Fruit fly (Drosophila melanogaster) whole organism, prepupa: ENCODE measurements around the gene CG1024.

Experiments used
- Blimp-1 ChIP-seq: fragments of 200-800 bp; sonication (Bioruptor generic); optimal IDR thresholded peaks from 3 replicates; lab custom pipeline; 2017; ENCODE audit warnings: missing biosample characterization, missing genetic modification characterization, mild to moderate bottlenecking, moderate library complexity, missing genetic modification reagents
- CG10631 ChIP-seq: fragments of 200-800 bp; sonication (Bioruptor generic); optimal IDR thresholded peaks from 2 replicates; lab custom pipeline; 2016; ENCODE audit warnings: missing biosample characterization, missing genetic modification characterization
- CG10669 ChIP-seq: fragments of 200-800 bp; sonication (Bioruptor generic); optimal IDR thresholded peaks from 3 replicates; lab custom pipeline; 2018; ENCODE audit warnings: missing biosample characterization, mild to moderate bottlenecking, missing genetic modification characterization, moderate library complexity
- CG11294 ChIP-seq: fragments of 200-800 bp; sonication (Bioruptor generic); IDR thresholded peaks from 2 replicates; pipeline ENCODE4 v1.3.6; 2022; ENCODE audit warnings: missing biosample characterization, missing genetic modification characterization
- CG11902 ChIP-seq: fragments of 200-800 bp; sonication (Bioruptor generic); optimal IDR thresholded peaks from 3 replicates; lab custom pipeline; 2016; ENCODE audit warnings: missing biosample characterization, missing genetic modification characterization
- CG15336 ChIP-seq: fragments of 200-800 bp; sonication (Bioruptor generic); IDR thresholded peaks from 2 replicates; pipeline ENCODE4 v1.3.6; 2022; ENCODE audit warnings: missing biosample characterization, missing genetic modification characterization
- CG1621 ChIP-seq: fragments of 200-800 bp; sonication (Bioruptor generic); optimal IDR thresholded peaks from 3 replicates; lab custom pipeline; 2018; ENCODE audit warnings: missing biosample characterization, mild to moderate bottlenecking, missing genetic modification characterization
- CG16779 ChIP-seq: fragments of 200-800 bp; sonication (Bioruptor generic); optimal IDR thresholded peaks from 3 replicates; lab custom pipeline; 2017; ENCODE audit warnings: missing biosample characterization, mild to moderate bottlenecking, missing genetic modification characterization
- CG3032 ChIP-seq: fragments of 200-800 bp; optimal IDR thresholded peaks from 2 replicates; lab custom pipeline; 2019; ENCODE audit warnings: missing biosample characterization, mild to moderate bottlenecking, missing genetic modification characterization, moderate library complexity
- CG31627 ChIP-seq: fragments of 200-800 bp; sonication (Bioruptor generic); optimal IDR thresholded peaks from 3 replicates; lab custom pipeline; 2016; ENCODE audit warnings: missing biosample characterization, missing genetic modification characterization
- CG32006 ChIP-seq: fragments of 200-800 bp; sonication (Bioruptor generic); optimal IDR thresholded peaks from 3 replicates; lab custom pipeline; 2017; ENCODE audit warnings: missing biosample characterization, mild to moderate bottlenecking, missing genetic modification characterization
- CG34406 ChIP-seq: fragments of 200-800 bp; sonication (Bioruptor generic); optimal IDR thresholded peaks from 3 replicates; lab custom pipeline; 2016; ENCODE audit warnings: missing biosample characterization, missing genetic modification characterization
- CG3919 ChIP-seq: fragments of 200-800 bp; sonication (Bioruptor generic); optimal IDR thresholded peaks from 3 replicates; lab custom pipeline; 2016; ENCODE audit warnings: missing biosample characterization, missing genetic modification characterization
- CG6163 ChIP-seq: fragments of 200-800 bp; sonication (Bioruptor generic); IDR thresholded peaks from 3 replicates; pipeline ENCODE4 v1.3.6; 2022; ENCODE audit warnings: missing biosample characterization, missing genetic modification characterization
- CG6276 ChIP-seq: fragments of 200-800 bp; sonication (Bioruptor generic); optimal IDR thresholded peaks from 2 replicates; lab custom pipeline; 2017; ENCODE audit warnings: missing biosample characterization, mild to moderate bottlenecking, missing genetic modification characterization
- CG6792 ChIP-seq: fragments of 200-800 bp; sonication (Bioruptor generic); optimal IDR thresholded peaks from 3 replicates; lab custom pipeline; 2016; ENCODE audit warnings: missing biosample characterization, missing genetic modification characterization
- CG8119 ChIP-seq: fragments of 200-800 bp; sonication (Bioruptor generic); IDR thresholded peaks from 3 replicates; pipeline ENCODE4 v1.3.6; 2022; ENCODE audit warnings: missing biosample characterization, missing genetic modification characterization
- CG9139 ChIP-seq: fragments of 200-800 bp; sonication (Bioruptor generic); optimal IDR thresholded peaks from 3 replicates; lab custom pipeline; 2017; ENCODE audit warnings: missing biosample characterization, mild to moderate bottlenecking, missing genetic modification characterization
- Eip75B ChIP-seq: fragments of 200-800 bp; sonication (Bioruptor generic); optimal IDR thresholded peaks from 3 replicates; lab custom pipeline; 2016; ENCODE audit warnings: missing biosample characterization, missing genetic modification characterization
- Eip78C ChIP-seq: fragments of 200-800 bp; sonication (Bioruptor generic); peaks from one replicate; lab custom pipeline; 2016; ENCODE audit warnings: missing biosample characterization, missing genetic modification characterization
- Eip93F ChIP-seq: fragments of 200-800 bp; sonication (Bioruptor generic); optimal IDR thresholded peaks from 2 replicates; lab custom pipeline; 2016; ENCODE audit warnings: missing biosample characterization, mild to moderate bottlenecking, missing genetic modification characterization
- Ets21C ChIP-seq: fragments of 200-800 bp; sonication (Bioruptor generic); optimal IDR thresholded peaks from 3 replicates; lab custom pipeline; 2016; ENCODE audit warnings: missing biosample characterization, missing genetic modification characterization
- Ets96B ChIP-seq: fragments of 200-800 bp; optimal IDR thresholded peaks from 2 replicates; lab custom pipeline; 2019; ENCODE audit warnings: missing biosample characterization, mild to moderate bottlenecking, missing genetic modification characterization, moderate library complexity
- Hr38 ChIP-seq: sonication (Bioruptor generic); optimal IDR thresholded peaks from 2 replicates; lab custom pipeline; 2016; ENCODE audit warnings: missing biosample characterization, missing genetic modification characterization
- Lpt ChIP-seq: fragments of 200-800 bp; sonication (Bioruptor generic); optimal IDR thresholded peaks from 3 replicates; lab custom pipeline; 2016; ENCODE audit warnings: missing biosample characterization, missing genetic modification characterization
- Met ChIP-seq: fragments of 200-800 bp; sonication (Bioruptor generic); optimal IDR thresholded peaks from 3 replicates; lab custom pipeline; 2016; ENCODE audit warnings: missing biosample characterization, missing genetic modification characterization
- OdsH ChIP-seq: fragments of 200-800 bp; sonication (Bioruptor generic); optimal IDR thresholded peaks from 3 replicates; lab custom pipeline; 2016; ENCODE audit warnings: missing biosample characterization, missing genetic modification characterization
- Sox14 ChIP-seq: fragments of 200-800 bp; sonication (Bioruptor generic); optimal IDR thresholded peaks from 3 replicates; lab custom pipeline; 2016; ENCODE audit warnings: missing biosample characterization, missing genetic modification characterization
- achi ChIP-seq: fragments of 200-800 bp; sonication (Bioruptor generic); optimal IDR thresholded peaks from 3 replicates; lab custom pipeline; 2016; ENCODE audit warnings: missing biosample characterization, missing genetic modification characterization
- acj6 ChIP-seq: fragments of 200-800 bp; sonication (Bioruptor generic); optimal IDR thresholded peaks from 3 replicates; lab custom pipeline; 2016; ENCODE audit warnings: missing biosample characterization, missing genetic modification characterization
- cyc ChIP-seq: fragments of 200-800 bp; sonication (Bioruptor generic); optimal IDR thresholded peaks from 3 replicates; lab custom pipeline; 2016; ENCODE audit warnings: missing biosample characterization, missing genetic modification characterization
- dac ChIP-seq: fragments of 200-800 bp; sonication (Bioruptor generic); optimal IDR thresholded peaks from 2 replicates; lab custom pipeline; 2017; ENCODE audit warnings: missing biosample characterization, mild to moderate bottlenecking, missing genetic modification characterization
- dsx ChIP-seq: fragments of 200-800 bp; optimal IDR thresholded peaks from 3 replicates; lab custom pipeline; 2019; ENCODE audit warnings: missing biosample characterization, mild to moderate bottlenecking, missing genetic modification characterization, moderate library complexity; ENCODE audit not compliant: poor library complexity, severe bottlenecking
- eg ChIP-seq: fragments of 200-800 bp; sonication (Bioruptor generic); IDR thresholded peaks from 3 replicates; pipeline ENCODE4 v1.3.6; 2022; ENCODE audit warnings: missing biosample characterization, missing genetic modification characterization
- esn ChIP-seq: fragments of 200-800 bp; sonication (Bioruptor generic); optimal IDR thresholded peaks from 2 replicates; lab custom pipeline; 2016; ENCODE audit warnings: missing biosample characterization, mild to moderate bottlenecking, missing genetic modification characterization, moderate library complexity
- fd59A ChIP-seq: fragments of 200-800 bp; sonication (Bioruptor generic); optimal IDR thresholded peaks from 2 replicates; lab custom pipeline; 2017; ENCODE audit warnings: missing biosample characterization, mild to moderate bottlenecking, missing genetic modification characterization, missing genetic modification reagents
- fkh ChIP-seq: fragments of 200-800 bp; sonication (Bioruptor generic); optimal IDR thresholded peaks from 3 replicates; lab custom pipeline; 2017; ENCODE audit warnings: missing biosample characterization, mild to moderate bottlenecking, missing genetic modification characterization, moderate library complexity
- pdm3 ChIP-seq: fragments of 200-800 bp; sonication (Bioruptor generic); optimal IDR thresholded peaks from 3 replicates; lab custom pipeline; 2016; ENCODE audit warnings: missing biosample characterization, missing genetic modification characterization
- salr ChIP-seq, 2 experiments: fragments of 200-800 bp; sonication (Bioruptor generic); optimal IDR thresholded peaks; 3 replicates each; lab custom pipeline; 2016 to 2018; ENCODE audit warnings: missing biosample characterization in 2 of 2, missing genetic modification characterization in 2 of 2, mild to moderate bottlenecking in 1 of 2
- svp ChIP-seq: fragments of 200-800 bp; sonication (Bioruptor generic); peaks from one replicate; lab custom pipeline; 2016; ENCODE audit warnings: missing biosample characterization, missing genetic modification characterization
- topi ChIP-seq: fragments of 200-800 bp; sonication (Bioruptor generic); optimal IDR thresholded peaks from 3 replicates; lab custom pipeline; 2016; ENCODE audit warnings: missing biosample characterization, missing genetic modification characterization
- vri ChIP-seq: fragments of 200-800 bp; sonication (Bioruptor generic); optimal IDR thresholded peaks from 3 replicates; lab custom pipeline; 2016; ENCODE audit warnings: missing biosample characterization, mild to moderate bottlenecking, missing genetic modification characterization

The CG1024 gene

DNA sequence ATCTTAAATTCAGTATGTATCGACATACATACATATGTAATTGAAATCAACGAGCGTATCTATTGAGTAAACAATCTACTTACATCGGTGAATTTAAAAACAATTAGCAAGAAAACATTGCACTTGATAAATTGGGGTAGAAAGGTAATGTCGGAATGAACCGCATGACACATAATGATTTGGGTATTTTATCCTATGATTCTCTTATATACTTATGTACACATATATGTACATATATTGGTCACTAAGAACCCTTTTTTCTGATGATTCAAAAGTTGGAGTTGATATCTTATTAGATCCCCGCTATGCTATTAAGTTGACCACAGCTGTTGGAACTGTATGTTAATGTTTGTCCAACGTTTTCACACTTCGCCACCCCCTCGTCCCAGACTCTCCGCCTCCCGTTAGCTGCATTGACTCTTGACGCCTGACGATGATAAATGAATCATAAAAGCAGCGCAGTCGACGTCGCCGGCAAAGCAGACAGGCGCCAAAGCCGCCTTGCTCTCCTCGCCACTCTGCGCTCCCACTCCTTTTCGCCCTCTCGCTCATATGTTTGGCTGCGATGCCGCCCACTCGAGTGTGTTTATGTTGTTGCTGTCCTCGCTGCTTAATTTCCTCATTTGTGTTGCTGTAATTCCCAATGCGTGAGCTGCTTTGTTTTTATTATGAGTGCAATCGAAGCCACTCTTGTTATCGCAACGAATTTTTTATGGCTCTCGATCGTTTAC is 27.1 kb downstream of the CG1024 start (continued):
- TF ChIP-seq svp (GFP tag; lab: Kevin White, UChicago) (no peak), CG16779 (tag; lab: Kevin White, UChicago) (no peak), topi (peak; percentile 48), Met (GFP tag; lab: Kevin White, UChicago) (peak; percentile 10), fkh (GFP tag; lab: Kevin White, UChicago) (peak; percentile 69), eg (GFP tag; lab: Robert Waterston, UW) (peak; percentile 53; the same call in 1 of the 3 replicates), Eip78C (GFP tag; lab: Kevin White, UChicago) (peak; percentile 88), dsx (no peak), achi (peak; percentile 37), esn (GFP tag; lab: Kevin White, UChicago) (peak; percentile 42), CG9139 (GFP tag; lab: Kevin White, UChicago) (no peak), salr (GFP tag; optimal IDR thresholded peaks at IDR 0.05; lab: Kevin White, UChicago) (peak in 1 of 2 experiments; percentile 49), fd59A (peak; percentile 54), vri (GFP tag; lab: Kevin White, UChicago) (no peak), Lpt (GFP tag; lab: Kevin White, UChicago) (peak; percentile 34), acj6 (GFP tag; lab: Kevin White, UChicago) (peak; percentile 56), CG1621 (tag; lab: Kevin White, UChicago) (no peak), dac (no peak)
- TF ChIP-seq, all 60 proteins: peak for 38

DNA sequence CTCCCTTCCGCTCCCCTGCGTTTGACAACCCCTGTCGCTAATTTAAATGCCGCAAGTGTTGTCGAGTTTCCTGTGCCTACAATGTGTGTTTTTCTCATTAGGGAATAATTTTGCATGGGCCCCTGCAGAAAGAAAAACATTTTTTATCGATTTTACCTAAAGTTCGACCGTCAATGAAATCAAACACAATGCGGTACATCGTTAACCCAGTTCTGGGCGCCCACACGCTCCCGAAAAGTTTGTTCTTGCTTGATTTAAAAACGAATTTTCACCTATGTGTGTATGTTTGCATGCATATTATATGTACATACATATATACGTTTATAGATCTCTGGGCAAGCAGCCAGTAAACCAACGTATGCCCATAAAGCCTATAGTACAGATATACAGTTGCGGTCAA is 27.7 kb downstream of the CG1024 start:
- TF ChIP-seq esn (GFP tag; lab: Kevin White, UChicago) (no peak), CG16779 (tag; lab: Kevin White, UChicago) (no peak), CG8119 (no peak), Hr38 (GFP tag; lab: Kevin White, UChicago) (no peak), cyc (GFP tag; lab: Kevin White, UChicago) (no peak), Blimp-1 (GFP tag; lab: Kevin White, UChicago) (no peak), achi (no peak), pdm3 (no peak), fd59A (no peak), CG1621 (tag; lab: Kevin White, UChicago) (no peak), Lpt (GFP tag; lab: Kevin White, UChicago) (no peak), dsx (no peak)

DNA sequence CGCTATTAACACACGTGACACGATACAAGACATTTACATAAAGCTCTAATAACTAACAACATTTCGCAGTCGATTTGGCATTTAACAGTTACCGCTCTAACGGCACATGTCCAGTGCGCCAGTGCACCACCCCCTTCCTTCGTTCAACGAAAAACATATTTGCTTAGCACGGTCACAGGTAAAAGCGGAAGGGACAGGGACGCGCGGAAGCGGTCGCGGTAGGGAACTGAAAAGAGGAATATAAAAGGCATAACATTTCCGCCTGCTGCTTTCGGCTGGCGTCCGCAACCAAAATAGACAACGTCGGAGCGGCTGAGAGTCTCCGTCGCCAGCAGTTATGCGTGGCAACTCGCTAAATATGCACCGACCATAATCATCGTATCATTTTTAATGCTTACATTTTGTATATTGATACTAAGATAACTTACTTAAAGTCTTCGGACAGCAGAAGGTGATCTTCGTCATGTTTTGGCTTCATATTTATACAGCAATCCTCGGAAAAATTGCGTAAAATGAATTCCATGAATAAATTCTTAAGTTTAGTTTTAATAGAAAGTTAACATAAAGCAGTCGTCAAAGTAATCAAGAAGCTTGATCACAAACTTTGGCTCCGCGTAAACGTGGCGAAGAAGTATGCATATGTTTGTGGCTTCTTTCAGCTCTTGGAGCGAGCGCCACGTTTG is 28.3 kb downstream of the CG1024 start:
- TF ChIP-seq Blimp-1 (GFP tag; lab: Kevin White, UChicago) (no peak), CG8119 (peak; percentile 69), CG15336 (peak; percentile 73), Ets21C (no peak), OdsH (peak; percentile 52), CG6276 (peak; percentile 64), Sox14 (GFP tag; lab: Kevin White, UChicago) (peak; percentile 34), acj6 (GFP tag; lab: Kevin White, UChicago) (peak; percentile 49), CG11902 (GFP tag; lab: Kevin White, UChicago) (no peak), fd59A (no peak), CG31627 (GFP tag; lab: Kevin White, UChicago) (no peak), CG3919 (GFP tag; lab: Kevin White, UChicago) (peak; percentile 24), Ets96B (tag; lab: Kevin White, UChicago) (peak; percentile 17), CG32006 (GFP tag; lab: Kevin White, UChicago) (peak; percentile 77), CG1621 (tag; lab: Kevin White, UChicago) (no peak), Lpt (GFP tag; lab: Kevin White, UChicago) (no peak), dac (peak; percentile 37), Met (GFP tag; lab: Kevin White, UChicago) (no peak), CG34406 (GFP tag; lab: Kevin White, UChicago) (no peak), topi (no peak), Eip93F (GFP tag; lab: Kevin White, UChicago) (no peak), pdm3 (peak; percentile 47), CG10669 (GFP tag; lab: Kevin White, UChicago) (peak; percentile 39), salr (GFP tag; optimal IDR thresholded peaks at IDR 0.05; lab: Kevin White, UChicago) (peak in 1 of 2 experiments; percentile 54), CG6792 (GFP tag; lab: Kevin White, UChicago) (no peak), esn (GFP tag; lab: Kevin White, UChicago) (peak; percentile 31), CG11294 (GFP tag; lab: Robert Waterston, UW) (no peak), CG10631 (GFP tag; lab: Kevin White, UChicago) (peak; percentile 14), vri (GFP tag; lab: Kevin White, UChicago) (no peak), svp (GFP tag; lab: Kevin White, UChicago) (no peak), CG6163 (GFP tag; lab: Robert Waterston, UW) (0 out of 3 replicates have a peak, but pooled peaks have one; percentile 41), Eip78C (GFP tag; lab: Kevin White, UChicago) (peak; percentile 79), CG16779 (tag; lab: Kevin White, UChicago) (peak; percentile 5), CG3032 (tag; lab: Kevin White, UChicago) (peak; percentile 42), Eip75B (peak; percentile 4)
